Worm (Caenorhabditis elegans) whole organism, L4 larva: ENCODE data around the gene C07G1.7.

Source experiments
- ama-1 ChIP-seq: fragments of 150-350 bp; optimal IDR thresholded peaks from 2 replicates; lab custom pipeline; 2014; ENCODE audit warnings: inconsistent platforms, mixed read lengths
- attf-4 ChIP-seq: sonication (generic microtip); optimal IDR thresholded peaks from 3 replicates; lab custom pipeline; 2017; ENCODE audit warnings: missing biosample characterization, missing genetic modification characterization
- ceh-28 ChIP-seq: fragments of 150-350 bp; optimal IDR thresholded peaks from 2 replicates; lab custom pipeline; 2014; ENCODE audit warnings: missing biosample characterization, missing genetic modification reagents, missing genetic modification characterization
- ceh-44 ChIP-seq: fragments of 200-800 bp; sonication (Bioruptor generic); IDR thresholded peaks from 2 replicates; pipeline ENCODE4 v1.3.6; 2022; ENCODE audit warnings: missing genetic modification reagents, missing genetic modification characterization, missing compliant biosample characterization
- ceh-62 ChIP-seq: sonication (generic microtip); optimal IDR thresholded peaks from 2 replicates; lab custom pipeline; 2017; ENCODE audit warnings: missing biosample characterization, missing genetic modification characterization
- ctbp-1 ChIP-seq: fragments of 200-800 bp; sonication (Bioruptor generic); IDR thresholded peaks from 2 replicates; pipeline ENCODE4 v1.3.6; 2022; ENCODE audit warnings: missing genetic modification reagents, missing genetic modification characterization, missing compliant biosample characterization
- dmd-8 ChIP-seq: fragments of 200-800 bp; sonication (Bioruptor generic); IDR thresholded peaks from 2 replicates; pipeline ENCODE4 v1.3.6; 2022; ENCODE audit warnings: missing genetic modification characterization, missing compliant biosample characterization
- dpl-1 ChIP-seq: fragments of 150-350 bp; optimal IDR thresholded peaks from 2 replicates; lab custom pipeline; 2014; ENCODE audit warnings: missing biosample characterization, missing genetic modification reagents, missing genetic modification characterization
- dve-1 ChIP-seq: sonication (generic microtip); optimal IDR thresholded peaks from 2 replicates; lab custom pipeline; 2017; ENCODE audit warnings: antibody characterized with exemption, mild to moderate bottlenecking, missing genetic modification characterization, missing compliant biosample characterization; ENCODE audit not compliant: insufficient read depth
- fkh-10 ChIP-seq: fragments of 150-350 bp; optimal IDR thresholded peaks from 2 replicates; lab custom pipeline; 2014; ENCODE audit warnings: missing biosample characterization, missing genetic modification reagents, missing genetic modification characterization
- hlh-11 ChIP-seq: fragments of 200-800 bp; sonication (Bioruptor generic); optimal IDR thresholded peaks from 2 replicates; lab custom pipeline; 2018; ENCODE audit warnings: mild to moderate bottlenecking, missing genetic modification characterization, missing compliant biosample characterization
- hmg-1.1 ChIP-seq: fragments of 200-800 bp; sonication (Bioruptor generic); IDR thresholded peaks from 2 replicates; pipeline ENCODE4 v1.3.6; 2022; ENCODE audit warnings: missing genetic modification reagents, missing genetic modification characterization, missing compliant biosample characterization
- lin-1 ChIP-seq: fragments of 200-800 bp; sonication (Bioruptor generic); IDR thresholded peaks from 2 replicates; pipeline ENCODE4 v1.3.6; 2022; ENCODE audit warnings: missing genetic modification reagents, missing genetic modification characterization, missing compliant biosample characterization
- lin-13 ChIP-seq: fragments of 150-350 bp; optimal IDR thresholded peaks from 2 replicates; lab custom pipeline; 2014; ENCODE audit warnings: missing biosample characterization, missing genetic modification reagents, missing genetic modification characterization
- lir-3 ChIP-seq: sonication (generic microtip); optimal IDR thresholded peaks from 2 replicates; lab custom pipeline; 2016; ENCODE audit warnings: mild to moderate bottlenecking, missing genetic modification characterization, missing compliant biosample characterization
- madf-9 ChIP-seq: fragments of 200-800 bp; sonication (Bioruptor generic); conservative IDR thresholded peaks from 2 replicates; pipeline ENCODE4 v1.3.6; 2022; ENCODE audit warnings: missing genetic modification reagents, missing genetic modification characterization, missing compliant biosample characterization
- mdl-1 ChIP-seq, 2 experiments: fragments of 150-350 bp in 1 of 2; sonication (generic microtip) in 1 of 2; optimal IDR thresholded peaks; 2 replicates each; lab custom pipeline; 2014 to 2017; ENCODE audit warnings: missing biosample characterization in 2 of 2, missing genetic modification characterization in 2 of 2
- mep-1 ChIP-seq: fragments of 150-350 bp; sonication (generic microtip); optimal IDR thresholded peaks from 3 replicates; lab custom pipeline; 2014; ENCODE audit warnings: missing biosample characterization, missing genetic modification characterization
- nhr-10 ChIP-seq: fragments of 150-350 bp; optimal IDR thresholded peaks from 2 replicates; lab custom pipeline; 2014; ENCODE audit warnings: missing biosample characterization, missing genetic modification characterization
- nhr-102 ChIP-seq: sonication (generic microtip); optimal IDR thresholded peaks from 2 replicates; lab custom pipeline; 2016; ENCODE audit warnings: mild to moderate bottlenecking, missing genetic modification characterization, moderate library complexity, missing compliant biosample characterization
- nhr-25 ChIP-seq: sonication (generic microtip); optimal IDR thresholded peaks from 2 replicates; lab custom pipeline; 2017; ENCODE audit warnings: missing genetic modification characterization, mild to moderate bottlenecking, missing compliant biosample characterization, antibody characterized with exemption, moderate library complexity, borderline replicate concordance; ENCODE audit not compliant: insufficient read depth
- nhr-28 ChIP-seq: fragments of 150-350 bp; optimal IDR thresholded peaks from 2 replicates; lab custom pipeline; 2014; ENCODE audit warnings: missing biosample characterization, missing genetic modification characterization
- nhr-48 ChIP-seq: sonication (generic microtip); optimal IDR thresholded peaks from 2 replicates; lab custom pipeline; 2016; ENCODE audit warnings: mild to moderate bottlenecking, missing genetic modification characterization, missing compliant biosample characterization
- php-3 ChIP-seq: fragments of 200-800 bp; sonication (Bioruptor generic); IDR thresholded peaks from 2 replicates; pipeline ENCODE4 v1.3.6; 2022; ENCODE audit warnings: missing genetic modification reagents, missing genetic modification characterization, missing compliant biosample characterization
- pqm-1 ChIP-seq: sonication (generic microtip); optimal IDR thresholded peaks from 2 replicates; lab custom pipeline; 2017; ENCODE audit warnings: missing biosample characterization, missing genetic modification characterization
- saeg-2 ChIP-seq: fragments of 200-800 bp; sonication (Bioruptor generic); IDR thresholded peaks from 2 replicates; pipeline ENCODE4 v1.3.6; 2022; ENCODE audit warnings: missing genetic modification reagents, missing genetic modification characterization, missing compliant biosample characterization
- sdz-12 ChIP-seq: fragments of 200-800 bp; sonication (Bioruptor generic); optimal IDR thresholded peaks from 2 replicates; lab custom pipeline; 2018; ENCODE audit warnings: mild to moderate bottlenecking, missing genetic modification characterization, missing compliant biosample characterization
- set-16 ChIP-seq: fragments of 200-800 bp; sonication (Bioruptor generic); IDR thresholded peaks from 2 replicates; pipeline ENCODE4 v1.3.6; 2022; ENCODE audit warnings: missing genetic modification reagents, missing genetic modification characterization, missing compliant biosample characterization
- skn-1 ChIP-seq: fragments of 150-350 bp; optimal IDR thresholded peaks from 2 replicates; lab custom pipeline; 2014; ENCODE audit warnings: missing biosample characterization, missing genetic modification characterization
- snpc-4 ChIP-seq: fragments of 150-350 bp; optimal IDR thresholded peaks from 2 replicates; lab custom pipeline; 2014; ENCODE audit warnings: missing biosample characterization, missing genetic modification characterization
- unc-39 ChIP-seq: sonication (generic microtip); optimal IDR thresholded peaks from 2 replicates; lab custom pipeline; 2017; ENCODE audit warnings: missing biosample characterization, missing genetic modification characterization
- unc-62 ChIP-seq, 3 experiments: fragments of 150-350 bp in 1 of 3; sonication (generic microtip); optimal IDR thresholded peaks in 2 of 3; peaks in 1 of 3; 1 replicate in 1 of 3; 2 replicates in 2 of 3; lab custom pipeline; 2014 to 2017; ENCODE audit warnings: missing biosample characterization in 3 of 3, missing genetic modification characterization in 3 of 3, missing genetic modification reagents in 3 of 3, missing genotype in 1 of 3
- vab-7 ChIP-seq: fragments of 200-800 bp; sonication (Bioruptor generic); IDR thresholded peaks from 2 replicates; pipeline ENCODE4 v1.3.6; 2022; ENCODE audit warnings: missing genetic modification reagents, missing genetic modification characterization, missing compliant biosample characterization
- ztf-7 ChIP-seq: fragments of 150-350 bp; optimal IDR thresholded peaks from 2 replicates; lab custom pipeline; 2014; ENCODE audit warnings: missing biosample characterization, missing genetic modification characterization

C07G1.7 gene

DNA sequence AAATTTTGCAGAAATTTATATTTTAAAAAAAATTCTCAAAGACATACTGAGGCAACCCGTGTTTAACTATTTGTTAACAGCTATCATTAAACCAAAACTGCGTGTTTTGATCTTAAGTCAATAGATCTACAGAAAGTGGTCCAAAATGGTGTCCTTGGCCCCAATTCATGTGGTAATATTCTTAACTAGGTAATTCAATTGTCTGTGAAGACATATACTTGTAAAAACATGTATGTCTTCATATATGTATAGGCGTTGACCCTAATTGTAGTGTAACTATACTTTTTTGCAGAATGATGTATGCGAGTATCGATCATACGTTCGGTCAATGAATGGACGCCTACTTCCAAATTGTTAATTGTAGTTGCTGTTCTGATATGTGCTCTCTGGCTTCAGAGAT is 42.0 kb downstream of the C07G1.7 start, which contains the start of gene C07G1.15:
TSS of gene C07G1.15 (plus strand) at position 301 of the 400 bp plus-strand sequence.
- TF ChIP-seq ama-1 (lab: Kevin White, UChicago) (no peak), hmg-1.1 (no peak), skn-1 (tag; lab: Kevin White, UChicago) (no peak), ztf-7 (no peak), php-3 (GFP tag; lab: Robert Waterston, UW) (no peak), mdl-1 (tag; optimal IDR thresholded peaks at IDR 0.05; lab: Kevin White, UChicago) (no peak), unc-39 (tag; lab: Kevin White, UChicago) (no peak), ceh-62 (tag; lab: Kevin White, UChicago) (no peak), ctbp-1 (GFP tag; lab: Robert Waterston, UW) (no peak), lin-13 (GFP tag; lab: Kevin White, UChicago) (no peak), nhr-10 (tag; lab: Kevin White, UChicago) (no peak), pqm-1 (tag; lab: Kevin White, UChicago) (no peak), lir-3 (no peak), mep-1 (tag; lab: Kevin White, UChicago) (no peak), nhr-25 (tag; lab: Kevin White, UChicago) (no peak), fkh-10 (GFP tag; lab: Kevin White, UChicago) (no peak), ceh-44 (GFP tag; lab: Robert Waterston, UW) (no peak), attf-4 (no peak), madf-9 (no peak), set-16 (GFP tag; lab: Robert Waterston, UW) (no peak)

DNA sequence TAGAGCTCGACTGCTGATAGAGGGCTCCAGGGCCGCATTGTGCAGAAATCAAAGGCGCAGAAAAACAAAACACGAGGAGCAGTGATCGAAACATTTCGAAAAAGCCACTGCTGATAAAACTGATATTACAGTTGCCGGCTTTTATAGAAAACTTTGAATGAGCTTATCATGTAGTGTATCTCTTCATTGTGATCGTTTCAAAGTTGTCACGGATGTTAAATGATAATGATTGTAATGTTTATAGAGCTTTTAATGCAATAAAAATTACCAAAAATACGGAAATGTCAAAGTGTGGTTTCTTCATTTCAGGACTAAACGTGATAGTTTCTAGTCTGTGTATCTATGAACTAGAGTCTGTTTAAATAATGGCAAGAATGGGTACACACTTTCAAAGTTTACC is 43.0 kb downstream of the C07G1.7 start, which contains the start of gene clec-52:
TSS of gene clec-52 (minus strand) at position 101 of the 400 bp plus-strand sequence.
- TF ChIP-seq dve-1 (tag; lab: Kevin White, UChicago) (peak; percentile 9), sdz-12 (GFP tag; lab: Kevin White, UChicago) (no peak), nhr-28 (tag; lab: Kevin White, UChicago) (peak; percentile 2), pqm-1 (tag; lab: Kevin White, UChicago) (peak; percentile 33)

DNA sequence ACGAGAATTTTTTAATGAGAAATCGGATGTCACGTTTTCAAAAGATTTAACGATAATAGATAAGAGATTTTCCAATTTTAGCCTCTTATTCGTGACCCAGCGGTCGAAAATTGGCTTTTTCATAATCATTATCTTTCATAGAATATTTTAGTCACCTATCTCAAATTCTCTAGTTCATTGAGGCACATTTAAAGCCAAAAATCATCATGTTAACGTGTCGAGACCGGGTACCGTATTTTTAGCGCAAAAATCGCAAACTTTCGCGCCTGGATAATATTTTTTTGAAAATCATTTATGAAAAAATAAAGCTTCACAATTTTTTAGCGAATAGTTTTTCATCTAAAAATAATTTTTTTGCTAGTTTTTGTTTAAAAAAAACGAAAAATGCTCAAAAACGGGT is 45.7 kb downstream of the C07G1.7 start, which contains the start of gene B0218.7:
TSS of gene B0218.7 (minus strand) at position 101 of the 400 bp plus-strand sequence.
- TF ChIP-seq vab-7 (GFP tag; lab: Robert Waterston, UW): no peak
- no peak for TF ChIP-seq dpl-1 (GFP tag; lab: Kevin White, UChicago)
- no peak for TF ChIP-seq nhr-102 (tag; lab: Kevin White, UChicago)
- no peak for TF ChIP-seq ceh-28 (tag; lab: Kevin White, UChicago)
- no peak for TF ChIP-seq madf-9
- no peak for TF ChIP-seq nhr-48 (tag; lab: Kevin White, UChicago)
- no peak for TF ChIP-seq nhr-25 (tag; lab: Kevin White, UChicago)
- TF ChIP-seq lin-1 (GFP tag; lab: Robert Waterston, UW): no peak
- TF ChIP-seq, all 104 proteins: peak for 0

DNA sequence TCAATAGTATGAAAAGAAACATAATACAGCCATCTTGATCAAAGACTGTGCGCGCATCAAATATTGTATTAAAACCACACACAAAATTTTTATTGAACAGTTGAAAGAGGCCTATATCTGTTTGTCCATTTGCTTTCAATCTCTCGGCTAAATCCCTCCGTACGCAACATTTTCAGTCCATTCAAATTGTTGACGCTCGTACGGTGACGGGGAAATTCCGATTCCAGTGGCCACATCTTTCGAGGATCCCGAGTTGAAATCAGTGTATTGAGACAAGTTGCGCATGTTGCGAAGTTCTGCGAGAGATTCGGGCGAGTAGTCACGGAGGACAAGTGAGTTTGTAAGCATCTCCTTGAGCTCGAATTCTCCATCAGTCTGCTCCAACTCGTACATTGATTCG is 47.1 kb downstream of the C07G1.7 start:
- TF ChIP-seq madf-9: no peak
- TF ChIP-seq hlh-11 (tag; lab: Kevin White, UChicago): no peak
- TF ChIP-seq snpc-4: no peak
- TF ChIP-seq unc-39 (tag; lab: Kevin White, UChicago): no peak
- no peak for TF ChIP-seq dmd-8 (GFP tag; lab: Robert Waterston, UW)
- TF ChIP-seq saeg-2: no peak
- peak in 1 of 2 experiments; percentile 94 for TF ChIP-seq unc-62 (GFP tag; optimal IDR thresholded peaks at IDR 0.05 in 1 of 2; lab: Kevin White, UChicago)
- TF ChIP-seq unc-62 (tag; optimal IDR thresholded peaks at IDR 0.05; lab: Kevin White, UChicago): no peak
